Fruit fly (Drosophila melanogaster): Measurements from ENCODE around the gene CG17841.

The CG17841 gene

dm6 chrX:10331718-10332117 lies 36.1 kb upstream of the CG17841 start, which contains the start of gene CG15306:
TSS of gene CG15306 (minus strand) at chrX:10331818.
- TF ChIP-seq CG14655 (GFP tag; optimal IDR thresholded peaks at IDR 0.05) (no peak), Snoo (tag; optimal IDR thresholded peaks at IDR 0.05) (no peak), CG8159 (tag; optimal IDR thresholded peaks at IDR 0.05) (no peak), D1 (tag; optimal IDR thresholded peaks at IDR 0.05) (no peak), CG12605 (GFP tag; IDR thresholded peaks at IDR 0.05) (no peak), Pif1A (GFP tag; optimal IDR thresholded peaks at IDR 0.05) (no peak), CG13204 (GFP tag; optimal IDR thresholded peaks at IDR 0.05) (no peak), CG4496 (GFP tag; IDR thresholded peaks at IDR 0.05) (no peak), fd96Ca (GFP tag; IDR thresholded peaks at IDR 0.05) (no peak), CG17806 (tag; optimal IDR thresholded peaks at IDR 0.05) (no peak), CG10348 (GFP tag; IDR thresholded peaks at IDR 0.05) (no peak), EcR (GFP tag; optimal IDR thresholded peaks at IDR 0.05) (no peak), Pif1B (GFP tag; optimal IDR thresholded peaks at IDR 0.05) (no peak), CG9948 (tag; optimal IDR thresholded peaks at IDR 0.05) (no peak)

DNA sequence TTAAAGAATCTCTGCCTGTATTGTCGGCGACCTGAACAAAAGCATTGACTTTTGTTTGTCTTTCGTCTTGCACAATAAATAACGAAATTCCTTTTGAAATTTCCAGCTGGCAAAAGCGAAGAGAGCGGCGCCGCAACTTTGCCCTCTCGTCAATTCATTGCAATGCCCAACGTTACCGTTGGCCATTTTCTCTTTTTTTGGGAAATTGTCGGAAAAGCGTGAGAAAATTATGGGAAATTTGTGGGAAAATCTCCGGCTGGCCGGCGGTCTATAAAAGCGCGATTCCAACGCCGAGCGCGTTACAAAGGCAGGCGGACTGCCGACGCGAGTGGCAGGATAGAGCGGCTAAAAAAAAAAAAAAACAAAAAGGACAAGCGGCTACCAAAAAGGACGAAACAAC lies 34.5 kb upstream of the CG17841 start, which contains the start of gene CG43740:
Gene CG43740, plus strand, starts transcription at position 301 of the 400 bp plus-strand sequence.
- TF ChIP-seq CG14655 (GFP tag; optimal IDR thresholded peaks at IDR 0.05) (no peak), CG15710 (tag; optimal IDR thresholded peaks at IDR 0.05) (no peak), Snoo (tag; optimal IDR thresholded peaks at IDR 0.05) (no peak), Ets98B (GFP tag; IDR thresholded peaks at IDR 0.05) (no peak), CG9948 (tag; optimal IDR thresholded peaks at IDR 0.05) (no peak), fd96Ca (GFP tag; IDR thresholded peaks at IDR 0.05) (no peak), Pif1B (GFP tag; optimal IDR thresholded peaks at IDR 0.05) (no peak), rn (GFP tag; IDR thresholded peaks at IDR 0.05) (no peak), CG8301 (tag; optimal IDR thresholded peaks at IDR 0.05) (no peak), CG8159 (tag; optimal IDR thresholded peaks at IDR 0.05) (no peak), CG12605 (GFP tag; IDR thresholded peaks at IDR 0.05) (no peak), CG32121 (GFP tag; IDR thresholded peaks at IDR 0.05) (no peak), Pif1A (GFP tag; optimal IDR thresholded peaks at IDR 0.05) (no peak), CG10348 (GFP tag; IDR thresholded peaks at IDR 0.05) (no peak), CG34367 (tag; optimal IDR thresholded peaks at IDR 0.05) (no peak), CG13204 (GFP tag; optimal IDR thresholded peaks at IDR 0.05) (no peak), CG4496 (GFP tag; IDR thresholded peaks at IDR 0.05) (no peak)

DNA sequence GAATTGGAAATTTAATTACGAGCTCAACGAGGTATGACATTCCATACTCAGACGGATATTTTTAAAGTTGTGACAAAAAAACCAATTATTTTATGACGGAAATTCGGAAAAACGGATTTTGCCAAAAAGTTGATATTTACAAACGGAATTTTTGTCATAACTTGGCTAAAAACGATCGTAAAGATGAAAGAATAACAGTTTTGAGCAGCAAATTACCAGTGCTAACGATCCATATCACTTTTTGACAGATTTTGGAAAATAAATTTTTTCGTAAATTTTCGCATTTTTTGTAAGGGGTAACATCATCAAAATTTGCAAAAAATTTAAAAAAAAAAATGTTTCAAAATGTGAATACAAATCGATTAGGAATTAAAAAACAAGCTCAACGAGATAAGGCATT lies 27.4 kb upstream of the CG17841 start:
- TF ChIP-seq CG10348 (GFP tag; IDR thresholded peaks at IDR 0.05) = no peak
- no peak for TF ChIP-seq CG14655 (GFP tag; optimal IDR thresholded peaks at IDR 0.05)
- no peak for TF ChIP-seq rn (GFP tag; IDR thresholded peaks at IDR 0.05)
- no peak for TF ChIP-seq CG9948 (tag; optimal IDR thresholded peaks at IDR 0.05)
- no peak for TF ChIP-seq CG8159 (tag; optimal IDR thresholded peaks at IDR 0.05)
- TF ChIP-seq CG34367 (tag; optimal IDR thresholded peaks at IDR 0.05) = no peak
- no peak for TF ChIP-seq Snoo (tag; optimal IDR thresholded peaks at IDR 0.05)
- no peak for TF ChIP-seq CG17806 (tag; optimal IDR thresholded peaks at IDR 0.05)
- TF ChIP-seq CG4496 (GFP tag; IDR thresholded peaks at IDR 0.05) = no peak
- TF ChIP-seq CG32121 (GFP tag; IDR thresholded peaks at IDR 0.05) = no peak
- TF ChIP-seq CG13204 (GFP tag; optimal IDR thresholded peaks at IDR 0.05) = no peak
- TF ChIP-seq Pif1B (GFP tag; optimal IDR thresholded peaks at IDR 0.05) = no peak
- no peak for TF ChIP-seq D1 (tag; optimal IDR thresholded peaks at IDR 0.05)
- TF ChIP-seq CG12605 (GFP tag; IDR thresholded peaks at IDR 0.05) = no peak
- TF ChIP-seq Pif1A (GFP tag; optimal IDR thresholded peaks at IDR 0.05) = no peak
- TF ChIP-seq CG8301 (tag; optimal IDR thresholded peaks at IDR 0.05) = no peak
- no peak for TF ChIP-seq gl (tag; optimal IDR thresholded peaks at IDR 0.05)

dm6 chrX:10347979-10348692 lies 19.7 kb upstream of the CG17841 start:
- TF ChIP-seq CG32121 (GFP tag; IDR thresholded peaks at IDR 0.05) (0 out of 2 replicates have a peak, but pooled peaks have one; percentile 23), CG12605 (GFP tag; IDR thresholded peaks at IDR 0.05) (no peak)

dm6 chrX:10362127-10362526 lies 5.7 kb upstream of the CG17841 start:
- TF ChIP-seq Snoo (tag; optimal IDR thresholded peaks at IDR 0.05) = no peak

dm6 chrX:10362557-10363366 lies 5.1 kb upstream of the CG17841 start:
- TF ChIP-seq CG10348 (GFP tag; IDR thresholded peaks at IDR 0.05) = no peak
- TF ChIP-seq CG14655 (GFP tag; optimal IDR thresholded peaks at IDR 0.05) = peak; percentile 7
- no peak for TF ChIP-seq gl (tag; optimal IDR thresholded peaks at IDR 0.05)
- TF ChIP-seq CG4496 (GFP tag; IDR thresholded peaks at IDR 0.05) = no peak
- TF ChIP-seq Snoo (tag; optimal IDR thresholded peaks at IDR 0.05) = peak; percentile 19
- no peak for TF ChIP-seq CG32121 (GFP tag; IDR thresholded peaks at IDR 0.05)
- peak; percentile 13 for TF ChIP-seq CG8159 (tag; optimal IDR thresholded peaks at IDR 0.05)
- no peak for TF ChIP-seq Pif1B (GFP tag; optimal IDR thresholded peaks at IDR 0.05)

Data from whole organism, pupa.